Worm (Caenorhabditis elegans) whole organism, L1 larva: ENCODE results near the gene coh-1.

Experiments
- C04F5.9 ChIP-seq: sonication (generic microtip); optimal IDR thresholded peaks from 2 replicates; lab custom pipeline; 2016; ENCODE audit warnings: missing genetic modification characterization, missing compliant biosample characterization
- C16A3.4 ChIP-seq: fragments of 150-350 bp; optimal IDR thresholded peaks from 2 replicates; lab custom pipeline; 2014; ENCODE audit warnings: missing biosample characterization, missing genetic modification characterization
- C34B4.2 ChIP-seq: sonication (generic microtip); optimal IDR thresholded peaks from 2 replicates; lab custom pipeline; 2017; ENCODE audit warnings: mild to moderate bottlenecking, missing genetic modification characterization, missing compliant biosample characterization
- F16B12.6 ChIP-seq: fragments of 150-350 bp; optimal IDR thresholded peaks from 2 replicates; lab custom pipeline; 2014; ENCODE audit warnings: missing biosample characterization, missing genetic modification characterization
- ama-1 ChIP-seq: fragments of 150-350 bp; optimal IDR thresholded peaks from 2 replicates; lab custom pipeline; 2014
- ceh-63 ChIP-seq: fragments of 200-800 bp; sonication (Bioruptor generic); optimal IDR thresholded peaks from 2 replicates; lab custom pipeline; 2018; ENCODE audit warnings: mild to moderate bottlenecking, missing genetic modification characterization, missing compliant biosample characterization
- ceh-8 ChIP-seq: fragments of 200-800 bp; sonication (Bioruptor generic); optimal IDR thresholded peaks from 2 replicates; lab custom pipeline; 2018; ENCODE audit warnings: mild to moderate bottlenecking, missing genetic modification characterization, moderate library complexity, missing compliant biosample characterization
- ceh-90 ChIP-seq: sonication (generic microtip); optimal IDR thresholded peaks from 2 replicates; lab custom pipeline; 2016; ENCODE audit warnings: missing genetic modification characterization, missing compliant biosample characterization
- dsc-1 ChIP-seq: sonication (generic microtip); optimal IDR thresholded peaks from 2 replicates; lab custom pipeline; 2016; ENCODE audit warnings: mild to moderate bottlenecking, missing genetic modification characterization, missing compliant biosample characterization
- efl-1 ChIP-seq, 4 experiments: fragments of 150-350 bp; optimal IDR thresholded peaks in 3 of 4; peaks in 1 of 4; 1 replicate in 1 of 4; 2 replicates in 3 of 4; lab custom pipeline; 2014; ENCODE audit warnings: missing biosample characterization in 2 of 4, missing genetic modification characterization in 2 of 4, missing genetic modification reagents in 2 of 4
- efl-3 ChIP-seq: fragments of 200-800 bp; sonication (Bioruptor generic); optimal IDR thresholded peaks from 2 replicates; lab custom pipeline; 2018; ENCODE audit warnings: mild to moderate bottlenecking, missing genetic modification characterization, missing compliant biosample characterization
- egl-13 ChIP-seq: sonication (generic microtip); optimal IDR thresholded peaks from 2 replicates; lab custom pipeline; 2016; ENCODE audit warnings: missing genotype, missing genetic modification reagents, missing genetic modification characterization, missing compliant biosample characterization
- elt-3 ChIP-seq, 6 experiments: fragments of 150-350 bp in 1 of 6; sonication (generic microtip); optimal IDR thresholded peaks; 2 replicates each; lab custom pipeline; 2017 to 2018; ENCODE audit warnings: missing biosample characterization in 6 of 6, missing genetic modification characterization in 6 of 6, inconsistent platforms in 1 of 6
- fkh-10 ChIP-seq: sonication (generic microtip); optimal IDR thresholded peaks from 2 replicates; lab custom pipeline; 2017; ENCODE audit warnings: missing biosample characterization, missing genetic modification reagents, missing genetic modification characterization
- fos-1 ChIP-seq: fragments of 150-350 bp; optimal IDR thresholded peaks from 2 replicates; lab custom pipeline; 2014; ENCODE audit warnings: missing biosample characterization, missing genetic modification characterization
- hlh-17 ChIP-seq: fragments of 200-800 bp; sonication (Bioruptor generic); optimal IDR thresholded peaks from 2 replicates; lab custom pipeline; 2018; ENCODE audit warnings: missing genetic modification characterization, mild to moderate bottlenecking, missing compliant biosample characterization, moderate library complexity, borderline replicate concordance
- hlh-4 ChIP-seq: sonication (generic microtip); optimal IDR thresholded peaks from 2 replicates; lab custom pipeline; 2016; ENCODE audit warnings: mild to moderate bottlenecking, missing genetic modification characterization, missing compliant biosample characterization
- hpl-2 ChIP-seq: fragments of 150-350 bp; optimal IDR thresholded peaks from 2 replicates; lab custom pipeline; 2014; ENCODE audit warnings: missing biosample characterization, missing genetic modification reagents, missing genetic modification characterization
- irx-1 ChIP-seq: sonication (generic microtip); optimal IDR thresholded peaks from 2 replicates; lab custom pipeline; 2016; ENCODE audit warnings: missing genetic modification characterization, missing compliant biosample characterization
- isw-1 ChIP-seq: fragments of 200-800 bp; sonication (Bioruptor generic); IDR thresholded peaks from 2 replicates; pipeline ENCODE4 v1.3.6; 2022; ENCODE audit warnings: missing genetic modification characterization, missing compliant biosample characterization
- jun-1 ChIP-seq: fragments of 150-350 bp; optimal IDR thresholded peaks from 2 replicates; lab custom pipeline; 2014; ENCODE audit warnings: missing biosample characterization, missing genetic modification reagents, missing genetic modification characterization
- lin-14 ChIP-seq: fragments of 200-800 bp; sonication (Bioruptor generic); optimal IDR thresholded peaks from 2 replicates; lab custom pipeline; 2018; ENCODE audit warnings: mild to moderate bottlenecking, missing genetic modification characterization, moderate library complexity, missing compliant biosample characterization
- lin-15B ChIP-seq: fragments of 150-350 bp; sonication (generic microtip); optimal IDR thresholded peaks from 3 replicates; lab custom pipeline; 2014; ENCODE audit warnings: missing biosample characterization, missing genetic modification characterization
- lin-35 ChIP-seq, 2 experiments: fragments of 150-350 bp; optimal IDR thresholded peaks; 2 replicates each; lab custom pipeline; 2014; ENCODE audit warnings: missing biosample characterization in 2 of 2, missing genetic modification characterization in 2 of 2, missing genetic modification reagents in 2 of 2
- lin-39 ChIP-seq: fragments of 150-350 bp; optimal IDR thresholded peaks from 2 replicates; lab custom pipeline; 2014; ENCODE audit warnings: missing biosample characterization, missing genetic modification reagents, missing genetic modification characterization
- lir-3 ChIP-seq: sonication (generic microtip); optimal IDR thresholded peaks from 2 replicates; lab custom pipeline; 2016; ENCODE audit warnings: mild to moderate bottlenecking, missing genetic modification characterization, moderate library complexity, missing compliant biosample characterization; ENCODE audit not compliant: poor library complexity
- mab-9 ChIP-seq: fragments of 200-800 bp; sonication (Bioruptor generic); IDR thresholded peaks from 2 replicates; pipeline ENCODE4 v1.3.6; 2022; ENCODE audit warnings: missing genetic modification reagents, missing genetic modification characterization, missing compliant biosample characterization
- mef-2 ChIP-seq: fragments of 150-350 bp; optimal IDR thresholded peaks from 2 replicates; lab custom pipeline; 2014; ENCODE audit warnings: missing biosample characterization, missing genetic modification characterization
- nhr-11 ChIP-seq: fragments of 150-350 bp; optimal IDR thresholded peaks from 2 replicates; lab custom pipeline; 2014; ENCODE audit warnings: missing biosample characterization, missing genetic modification characterization
- nhr-19 ChIP-seq: fragments of 200-800 bp; sonication (Bioruptor generic); conservative IDR thresholded peaks from 2 replicates; pipeline ENCODE4 v1.3.6; 2022; ENCODE audit warnings: missing genetic modification characterization, missing compliant biosample characterization
- nhr-237 ChIP-seq: fragments of 150-350 bp; optimal IDR thresholded peaks from 2 replicates; lab custom pipeline; 2014; ENCODE audit warnings: missing biosample characterization, missing genetic modification characterization
- nhr-28 ChIP-seq: fragments of 150-350 bp; optimal IDR thresholded peaks from 2 replicates; lab custom pipeline; 2014; ENCODE audit warnings: missing biosample characterization, missing genetic modification characterization
- nhr-71 ChIP-seq: sonication (generic microtip); optimal IDR thresholded peaks from 2 replicates; lab custom pipeline; 2016; ENCODE audit warnings: mild to moderate bottlenecking, missing genetic modification characterization, moderate library complexity, missing compliant biosample characterization
- nhr-84 ChIP-seq: sonication (generic microtip); optimal IDR thresholded peaks from 2 replicates; lab custom pipeline; 2017; ENCODE audit warnings: missing biosample characterization, missing genetic modification characterization
- nhr-85 ChIP-seq: sonication (generic microtip); peaks from one replicate; lab custom pipeline; 2016; ENCODE audit warnings: missing genetic modification characterization, inconsistent platforms, missing compliant biosample characterization
- nhr-90 ChIP-seq: sonication (generic microtip); optimal IDR thresholded peaks from 2 replicates; lab custom pipeline; 2016; ENCODE audit warnings: mild to moderate bottlenecking, missing genetic modification characterization, missing compliant biosample characterization; ENCODE audit not compliant: poor library complexity
- pag-3 ChIP-seq: sonication (generic microtip); optimal IDR thresholded peaks from 2 replicates; lab custom pipeline; 2017; ENCODE audit warnings: missing genetic modification characterization, mild to moderate bottlenecking, missing compliant biosample characterization, antibody characterized with exemption, borderline replicate concordance; ENCODE audit not compliant: insufficient read depth
- pax-3 ChIP-seq: fragments of 200-800 bp; sonication (Bioruptor generic); optimal IDR thresholded peaks from 2 replicates; lab custom pipeline; 2018; ENCODE audit warnings: mild to moderate bottlenecking, missing genetic modification characterization, moderate library complexity, missing compliant biosample characterization
- rnt-1 ChIP-seq: sonication (generic microtip); optimal IDR thresholded peaks from 2 replicates; lab custom pipeline; 2016; ENCODE audit warnings: mild to moderate bottlenecking, missing genetic modification characterization, moderate library complexity, missing compliant biosample characterization
- skn-1 ChIP-seq: fragments of 150-350 bp; optimal IDR thresholded peaks from 2 replicates; lab custom pipeline; 2014; ENCODE audit warnings: missing biosample characterization, missing genetic modification characterization
- sox-4 ChIP-seq: sonication (generic microtip); optimal IDR thresholded peaks from 2 replicates; lab custom pipeline; 2016; ENCODE audit warnings: missing genetic modification characterization, missing compliant biosample characterization
- sptf-1 ChIP-seq: fragments of 150-350 bp; optimal IDR thresholded peaks from 2 replicates; lab custom pipeline; 2014; ENCODE audit warnings: missing biosample characterization, missing genetic modification characterization
- tbx-2 ChIP-seq: sonication (generic microtip); optimal IDR thresholded peaks from 2 replicates; lab custom pipeline; 2016; ENCODE audit warnings: missing genetic modification characterization, missing compliant biosample characterization
- tlp-1 ChIP-seq: fragments of 150-350 bp; optimal IDR thresholded peaks from 2 replicates; lab custom pipeline; 2014; ENCODE audit warnings: missing biosample characterization, missing genetic modification characterization
- unc-130 ChIP-seq: fragments of 150-350 bp; optimal IDR thresholded peaks from 2 replicates; lab custom pipeline; 2017; ENCODE audit warnings: missing biosample characterization, missing genetic modification characterization, inconsistent platforms
- unc-62 ChIP-seq: fragments of 150-350 bp; optimal IDR thresholded peaks from 2 replicates; lab custom pipeline; 2014; ENCODE audit warnings: missing biosample characterization, missing genetic modification reagents, missing genetic modification characterization
- unc-86 ChIP-seq: sonication (generic microtip); optimal IDR thresholded peaks from 2 replicates; lab custom pipeline; 2016; ENCODE audit warnings: missing genetic modification characterization, missing compliant biosample characterization
- unc-98 ChIP-seq: fragments of 200-800 bp; sonication (Bioruptor generic); IDR thresholded peaks from 2 replicates; pipeline ENCODE4 v1.3.6; 2022; ENCODE audit warnings: missing genetic modification characterization, missing compliant biosample characterization
- vab-15 ChIP-seq: sonication (generic microtip); optimal IDR thresholded peaks from 2 replicates; lab custom pipeline; 2017; ENCODE audit warnings: missing genotype, mild to moderate bottlenecking, missing genetic modification characterization, missing compliant biosample characterization
- xbp-1 ChIP-seq: sonication (generic microtip); optimal IDR thresholded peaks from 2 replicates; lab custom pipeline; 2016; ENCODE audit warnings: missing genetic modification characterization, missing compliant biosample characterization
- zag-1 ChIP-seq: fragments of 150-350 bp; optimal IDR thresholded peaks from 2 replicates; lab custom pipeline; 2014; ENCODE audit warnings: missing biosample characterization, missing genetic modification characterization
- zip-4 ChIP-seq: fragments of 200-800 bp; sonication (Bioruptor generic); optimal IDR thresholded peaks from 2 replicates; lab custom pipeline; 2018; ENCODE audit warnings: mild to moderate bottlenecking, missing genetic modification characterization, moderate library complexity, missing compliant biosample characterization
- ztf-4 ChIP-seq: fragments of 150-350 bp; optimal IDR thresholded peaks from 2 replicates; lab custom pipeline; 2014; ENCODE audit warnings: missing biosample characterization, missing genetic modification characterization

Gene coh-1

ce11 chrX:7500970-7501369, 26.2 kb upstream of the coh-1 start, which contains the start of gene uggt-1:
TSS of gene uggt-1 (minus strand) at chrX:7500982.
- no peak for TF ChIP-seq pag-3 (tag; lab: Kevin White, UChicago)
- TF ChIP-seq nhr-71 (tag; lab: Kevin White, UChicago), result peak; percentile 96
- peak; percentile 99 for TF ChIP-seq lin-14 (GFP tag; lab: Kevin White, UChicago)
- TF ChIP-seq ceh-63 (GFP tag; lab: Kevin White, UChicago), result no peak
- TF ChIP-seq zag-1, result peak; percentile 38
- peak; percentile 75 to 84 for TF ChIP-seq lin-35 (GFP tag; optimal IDR thresholded peaks at IDR 0.05; lab: Kevin White, UChicago)
- TF ChIP-seq irx-1 (tag; lab: Kevin White, UChicago), result peak; percentile 78
- TF ChIP-seq lin-15B (tag; lab: Kevin White, UChicago), result peak; percentile 44
- peak; percentile 88 for TF ChIP-seq nhr-90 (tag; lab: Kevin White, UChicago)
- no peak for TF ChIP-seq unc-62 (GFP tag; lab: Kevin White, UChicago)
- TF ChIP-seq unc-98 (GFP tag; lab: Robert Waterston, UW), result no peak
- no peak for TF ChIP-seq ceh-90 (tag; lab: Kevin White, UChicago)
- TF ChIP-seq dsc-1, result peak; percentile 92
- TF ChIP-seq ztf-4, result peak; percentile 88
- peak; percentile 93 for TF ChIP-seq tbx-2
- TF ChIP-seq zip-4 (GFP tag; lab: Kevin White, UChicago), result peak; percentile 75
- TF ChIP-seq nhr-85 (tag; lab: Kevin White, UChicago), result peak; percentile 88
- no peak for TF ChIP-seq hlh-4 (tag; lab: Kevin White, UChicago)
- peak; percentile 93 for TF ChIP-seq ceh-8 (GFP tag; lab: Kevin White, UChicago)
- TF ChIP-seq vab-15 (tag; lab: Kevin White, UChicago), result no peak
- TF ChIP-seq unc-130 (tag; lab: Kevin White, UChicago), result peak; percentile 82
- TF ChIP-seq pax-3 (tag; lab: Kevin White, UChicago), result peak; percentile 82
- peak; percentile 83 for TF ChIP-seq isw-1 (GFP tag; lab: Robert Waterston, UW)
- TF ChIP-seq hlh-17, result no peak
- peak; percentile 85 for TF ChIP-seq jun-1
- peak; percentile 66 for TF ChIP-seq mab-9 (GFP tag; lab: Robert Waterston, UW)
- no peak for TF ChIP-seq ama-1 (lab: Kevin White, UChicago)
- TF ChIP-seq mef-2 (tag; lab: Kevin White, UChicago), result peak; percentile 67
- TF ChIP-seq C16A3.4 (tag; lab: Kevin White, UChicago), result peak; percentile 90
- TF ChIP-seq fos-1 (tag; lab: Kevin White, UChicago), result peak; percentile 81
- TF ChIP-seq rnt-1, result peak; percentile 93
- TF ChIP-seq sox-4 (tag; lab: Kevin White, UChicago), result peak; percentile 83
- TF ChIP-seq nhr-237 (tag; lab: Kevin White, UChicago), result peak; percentile 73
- peak; percentile 86 for TF ChIP-seq nhr-19 (GFP tag; lab: Robert Waterston, UW)
- no peak for TF ChIP-seq nhr-84 (tag; lab: Kevin White, UChicago)
- peak; percentile 63 for TF ChIP-seq nhr-11
- TF ChIP-seq hpl-2 (GFP tag; lab: Kevin White, UChicago), result peak; percentile 71
- peak; percentile 61 for TF ChIP-seq lin-39
- peak; percentile 91 for TF ChIP-seq fkh-10
- TF ChIP-seq skn-1, result peak; percentile 91
- peak; percentile 99 for TF ChIP-seq xbp-1 (tag; lab: Kevin White, UChicago)
- peak; percentile 73 to 76 for TF ChIP-seq efl-1 (optimal IDR thresholded peaks at IDR 0.05; lab: Kevin White, UChicago)
- TF ChIP-seq efl-1 (GFP tag; optimal IDR thresholded peaks at IDR 0.05 in 1 of 2; lab: Kevin White, UChicago), result peak; percentile 65 to 95
- TF ChIP-seq nhr-28 (tag; lab: Kevin White, UChicago), result no peak
- TF ChIP-seq unc-86, result peak; percentile 95
- TF ChIP-seq egl-13 (tag; lab: Kevin White, UChicago), result peak; percentile 91
- TF ChIP-seq tlp-1 (tag; lab: Kevin White, UChicago), result no peak
- no peak for TF ChIP-seq efl-3
- TF ChIP-seq elt-3 (tag; optimal IDR thresholded peaks at IDR 0.05; lab: Kevin White, UChicago), result peak in 2 of 6 experiments; percentile 31 to 37
- TF ChIP-seq F16B12.6 (tag; lab: Kevin White, UChicago), result peak; percentile 63
- no peak for TF ChIP-seq sptf-1 (tag; lab: Kevin White, UChicago)
- TF ChIP-seq C04F5.9 (tag; lab: Kevin White, UChicago), result peak; percentile 44
- no peak for TF ChIP-seq C34B4.2 (tag; lab: Kevin White, UChicago)
- TF ChIP-seq lir-3 (tag; lab: Kevin White, UChicago), result peak; percentile 68
